Worm (Caenorhabditis elegans) whole organism, L4 larva: ENCODE measurements around the gene che-10.
A peak's percentile ranks its signal among the peaks of the same experiment; 100 is the strongest.

Experiments
- F26F4.8 ChIP-seq: fragments of 200-800 bp; sonication (Bioruptor generic); conservative IDR thresholded peaks from 2 replicates; pipeline ENCODE4 v1.3.6; 2022; ENCODE audit warnings: missing genetic modification characterization, missing compliant biosample characterization
- F37D6.2 ChIP-seq: sonication (generic microtip); optimal IDR thresholded peaks from 2 replicates; lab custom pipeline; 2016; ENCODE audit warnings: mild to moderate bottlenecking, missing genetic modification characterization, missing compliant biosample characterization
- R02D3.7 ChIP-seq: fragments of 150-350 bp; sonication (generic microtip); optimal IDR thresholded peaks from 3 replicates; lab custom pipeline; 2014; ENCODE audit warnings: missing biosample characterization, missing genetic modification characterization
- Y105C5A.15 ChIP-seq: fragments of 200-800 bp; sonication (Bioruptor generic); IDR thresholded peaks from 2 replicates; pipeline ENCODE4 v1.3.6; 2022; ENCODE audit warnings: missing genetic modification characterization, missing compliant biosample characterization
- Y75B8A.6 ChIP-seq: fragments of 200-800 bp; sonication (Bioruptor generic); IDR thresholded peaks from 2 replicates; pipeline ENCODE4 v1.3.6; 2022; ENCODE audit warnings: missing genetic modification reagents, missing genetic modification characterization, missing compliant biosample characterization
- aly-2 ChIP-seq: sonication (generic microtip); optimal IDR thresholded peaks from 2 replicates; lab custom pipeline; 2018; ENCODE audit warnings: missing biosample characterization, missing genetic modification characterization
- ama-1 ChIP-seq: fragments of 150-350 bp; optimal IDR thresholded peaks from 2 replicates; lab custom pipeline; 2014; ENCODE audit warnings: inconsistent platforms, mixed read lengths
- arid-1 ChIP-seq: fragments of 200-800 bp; sonication (Bioruptor generic); conservative IDR thresholded peaks from 2 replicates; pipeline ENCODE4 v1.3.6; 2022; ENCODE audit warnings: missing genetic modification reagents, missing genetic modification characterization, missing compliant biosample characterization
- attf-4 ChIP-seq: sonication (generic microtip); optimal IDR thresholded peaks from 3 replicates; lab custom pipeline; 2017; ENCODE audit warnings: missing biosample characterization, missing genetic modification characterization
- ceh-28 ChIP-seq: fragments of 150-350 bp; optimal IDR thresholded peaks from 2 replicates; lab custom pipeline; 2014; ENCODE audit warnings: missing biosample characterization, missing genetic modification reagents, missing genetic modification characterization
- ceh-62 ChIP-seq: sonication (generic microtip); optimal IDR thresholded peaks from 2 replicates; lab custom pipeline; 2017; ENCODE audit warnings: missing biosample characterization, missing genetic modification characterization
- ctbp-1 ChIP-seq: fragments of 200-800 bp; sonication (Bioruptor generic); IDR thresholded peaks from 2 replicates; pipeline ENCODE4 v1.3.6; 2022; ENCODE audit warnings: missing genetic modification reagents, missing genetic modification characterization, missing compliant biosample characterization
- daf-16 ChIP-seq, 3 experiments: sonication (generic microtip); optimal IDR thresholded peaks; 2 replicates each; lab custom pipeline; 2016 to 2017; ENCODE audit warnings: missing genetic modification characterization in 3 of 3, missing genetic modification reagents in 3 of 3, mild to moderate bottlenecking in 2 of 3, missing compliant biosample characterization in 2 of 3, missing biosample characterization in 1 of 3, moderate library complexity in 1 of 3
- dmd-6 ChIP-seq: fragments of 200-800 bp; sonication (Bioruptor generic); IDR thresholded peaks from 2 replicates; pipeline ENCODE4 v1.3.6; 2022; ENCODE audit warnings: missing genetic modification reagents, missing genetic modification characterization, missing compliant biosample characterization
- dpl-1 ChIP-seq: fragments of 150-350 bp; optimal IDR thresholded peaks from 2 replicates; lab custom pipeline; 2014; ENCODE audit warnings: missing biosample characterization, missing genetic modification reagents, missing genetic modification characterization
- egl-27 ChIP-seq: sonication (generic microtip); optimal IDR thresholded peaks from 3 replicates; lab custom pipeline; 2017; ENCODE audit warnings: missing biosample characterization, missing genetic modification reagents, missing genetic modification characterization
- gei-8 ChIP-seq: fragments of 200-800 bp; sonication (Bioruptor generic); optimal IDR thresholded peaks from 2 replicates; lab custom pipeline; 2018; ENCODE audit warnings: mild to moderate bottlenecking, missing genetic modification characterization, missing compliant biosample characterization
- jun-1 ChIP-seq: fragments of 150-350 bp; optimal IDR thresholded peaks from 2 replicates; lab custom pipeline; 2014; ENCODE audit warnings: missing biosample characterization, missing genetic modification reagents, missing genetic modification characterization
- lir-3 ChIP-seq: sonication (generic microtip); optimal IDR thresholded peaks from 2 replicates; lab custom pipeline; 2016; ENCODE audit warnings: mild to moderate bottlenecking, missing genetic modification characterization, missing compliant biosample characterization
- madf-9 ChIP-seq: fragments of 200-800 bp; sonication (Bioruptor generic); conservative IDR thresholded peaks from 2 replicates; pipeline ENCODE4 v1.3.6; 2022; ENCODE audit warnings: missing genetic modification reagents, missing genetic modification characterization, missing compliant biosample characterization
- mdl-1 ChIP-seq, 2 experiments: fragments of 150-350 bp in 1 of 2; sonication (generic microtip) in 1 of 2; optimal IDR thresholded peaks; 2 replicates each; lab custom pipeline; 2014 to 2017; ENCODE audit warnings: missing biosample characterization in 2 of 2, missing genetic modification characterization in 2 of 2
- mdt-29 ChIP-seq: fragments of 200-800 bp; sonication (Bioruptor generic); IDR thresholded peaks from 2 replicates; pipeline ENCODE4 v1.3.6; 2022; ENCODE audit warnings: missing genetic modification reagents, missing genetic modification characterization, missing compliant biosample characterization
- nhr-10 ChIP-seq: fragments of 150-350 bp; optimal IDR thresholded peaks from 2 replicates; lab custom pipeline; 2014; ENCODE audit warnings: missing biosample characterization, missing genetic modification characterization
- nhr-102 ChIP-seq: sonication (generic microtip); optimal IDR thresholded peaks from 2 replicates; lab custom pipeline; 2016; ENCODE audit warnings: mild to moderate bottlenecking, missing genetic modification characterization, moderate library complexity, missing compliant biosample characterization
- nhr-25 ChIP-seq: sonication (generic microtip); optimal IDR thresholded peaks from 2 replicates; lab custom pipeline; 2017; ENCODE audit warnings: missing genetic modification characterization, mild to moderate bottlenecking, missing compliant biosample characterization, antibody characterized with exemption, moderate library complexity, borderline replicate concordance; ENCODE audit not compliant: insufficient read depth
- nhr-77 ChIP-seq: fragments of 150-350 bp; optimal IDR thresholded peaks from 2 replicates; lab custom pipeline; 2014; ENCODE audit warnings: missing biosample characterization, missing genetic modification characterization
- set-16 ChIP-seq: fragments of 200-800 bp; sonication (Bioruptor generic); IDR thresholded peaks from 2 replicates; pipeline ENCODE4 v1.3.6; 2022; ENCODE audit warnings: missing genetic modification reagents, missing genetic modification characterization, missing compliant biosample characterization
- skn-1 ChIP-seq: fragments of 150-350 bp; optimal IDR thresholded peaks from 2 replicates; lab custom pipeline; 2014; ENCODE audit warnings: missing biosample characterization, missing genetic modification characterization
- snpc-1.2 ChIP-seq: fragments of 200-800 bp; sonication (Bioruptor generic); IDR thresholded peaks from 2 replicates; pipeline ENCODE4 v1.3.6; 2022; ENCODE audit warnings: missing genetic modification reagents, missing genetic modification characterization, missing compliant biosample characterization
- spr-1 ChIP-seq: sonication (generic microtip); optimal IDR thresholded peaks from 2 replicates; lab custom pipeline; 2016; ENCODE audit warnings: mild to moderate bottlenecking, missing genetic modification characterization, missing compliant biosample characterization
- tra-1 ChIP-seq: fragments of 200-800 bp; sonication (Bioruptor generic); IDR thresholded peaks from 2 replicates; pipeline ENCODE4 v1.3.6; 2022; ENCODE audit warnings: missing genetic modification reagents, missing genetic modification characterization, missing compliant biosample characterization
- unc-62 ChIP-seq, 3 experiments: fragments of 150-350 bp in 1 of 3; sonication (generic microtip); optimal IDR thresholded peaks in 2 of 3; peaks in 1 of 3; 1 replicate in 1 of 3; 2 replicates in 2 of 3; lab custom pipeline; 2014 to 2017; ENCODE audit warnings: missing biosample characterization in 3 of 3, missing genetic modification characterization in 3 of 3, missing genetic modification reagents in 3 of 3, missing genotype in 1 of 3
- zfp-2 ChIP-seq: sonication (generic microtip); optimal IDR thresholded peaks from 2 replicates; lab custom pipeline; 2016; ENCODE audit warnings: mild to moderate bottlenecking, missing genetic modification characterization, missing compliant biosample characterization

The che-10 gene

ce11 chrII:4631479-4631878 lies 6.7 kb downstream of the che-10 start:
- no peak for TF ChIP-seq set-16 (GFP tag; lab: Robert Waterston, UW)
- TF ChIP-seq ctbp-1 (GFP tag; lab: Robert Waterston, UW), result no peak
- TF ChIP-seq spr-1, result no peak
- TF ChIP-seq unc-62 (GFP tag; optimal IDR thresholded peaks at IDR 0.05 in 1 of 2; lab: Kevin White, UChicago), result peak in 1 of 2 experiments; percentile 90
- TF ChIP-seq unc-62 (tag; optimal IDR thresholded peaks at IDR 0.05; lab: Kevin White, UChicago), result no peak
- TF ChIP-seq aly-2 (tag; lab: Kevin White, UChicago), result no peak
- no peak for TF ChIP-seq ceh-62 (tag; lab: Kevin White, UChicago)
- no peak for TF ChIP-seq snpc-1.2
- TF ChIP-seq, all 104 proteins: peak for 1

ce11 chrII:4626606-4627005 lies 11.5 kb downstream of the che-10 start, which contains the start of gene F35D11.1:
Gene F35D11.1, plus strand, starts transcription at chrII:4626906.
- no peak for TF ChIP-seq jun-1 (tag; lab: Kevin White, UChicago)
- no peak for TF ChIP-seq nhr-77 (tag; lab: Kevin White, UChicago)
- TF ChIP-seq nhr-25 (tag; lab: Kevin White, UChicago), result no peak
- TF ChIP-seq R02D3.7 (tag; lab: Kevin White, UChicago), result no peak
- no peak for TF ChIP-seq mdt-29 (GFP tag; lab: Robert Waterston, UW)
- no peak for TF ChIP-seq nhr-10 (tag; lab: Kevin White, UChicago)
- no peak for TF ChIP-seq dpl-1 (GFP tag; lab: Kevin White, UChicago)
- TF ChIP-seq tra-1, result no peak
- no peak for TF ChIP-seq ceh-28 (tag; lab: Kevin White, UChicago)
- TF ChIP-seq set-16 (GFP tag; lab: Robert Waterston, UW), result no peak
- TF ChIP-seq F26F4.8 (GFP tag; lab: Robert Waterston, UW), result no peak
- no peak for TF ChIP-seq daf-16 (GFP tag; optimal IDR thresholded peaks at IDR 0.05; lab: Kevin White, UChicago)
- TF ChIP-seq daf-16 (tag; optimal IDR thresholded peaks at IDR 0.05; lab: Kevin White, UChicago), result no peak

ce11 chrII:4621650-4622049 lies 16.5 kb downstream of the che-10 start, which contains the start of gene clec-139:
Gene clec-139, minus strand, starts transcription at chrII:4621750.
- no peak for TF ChIP-seq ama-1 (lab: Kevin White, UChicago)
- peak in 1 of 2 experiments; percentile 47 for TF ChIP-seq unc-62 (GFP tag; optimal IDR thresholded peaks at IDR 0.05 in 1 of 2; lab: Kevin White, UChicago)
- no peak for TF ChIP-seq unc-62 (tag; optimal IDR thresholded peaks at IDR 0.05; lab: Kevin White, UChicago)
- no peak for TF ChIP-seq Y75B8A.6 (GFP tag; lab: Robert Waterston, UW)
- TF ChIP-seq egl-27 (tag; lab: Kevin White, UChicago), result no peak
- TF ChIP-seq gei-8, result no peak
- TF ChIP-seq aly-2 (tag; lab: Kevin White, UChicago), result no peak

ce11 chrII:4619700-4620099 lies 18.4 kb downstream of the che-10 start, which contains the start of gene clec-138:
Gene clec-138, minus strand, starts transcription at chrII:4619800.
- TF ChIP-seq zfp-2 (tag; lab: Kevin White, UChicago) (no peak), egl-27 (tag; lab: Kevin White, UChicago) (no peak), F37D6.2 (tag; lab: Kevin White, UChicago) (no peak), skn-1 (tag; lab: Kevin White, UChicago) (no peak), aly-2 (tag; lab: Kevin White, UChicago) (no peak), arid-1 (GFP tag; lab: Robert Waterston, UW) (no peak), attf-4 (tag; lab: Kevin White, UChicago) (no peak), mdl-1 (tag; optimal IDR thresholded peaks at IDR 0.05; lab: Kevin White, UChicago) (no peak), lir-3 (tag; lab: Kevin White, UChicago) (no peak), dmd-6 (no peak), Y105C5A.15 (GFP tag; lab: Robert Waterston, UW) (no peak), F26F4.8 (GFP tag; lab: Robert Waterston, UW) (no peak), madf-9 (no peak), nhr-102 (tag; lab: Kevin White, UChicago) (no peak)
- TF ChIP-seq, all 104 proteins: peak for 0
